Worm (Caenorhabditis elegans) whole organism, young adult: ENCODE measurements around the gene taf-13.

Experiments
- ama-1 ChIP-seq, 3 experiments: fragments of 150-350 bp in 1 of 3; sonication (generic microtip) in 2 of 3; optimal IDR thresholded peaks; 2 replicates each; lab custom pipeline; 2014 to 2018; ENCODE audit warnings: missing biosample characterization in 2 of 3, missing genetic modification characterization in 2 of 3, missing genetic modification reagents in 2 of 3
- ceh-100 ChIP-seq: fragments of 200-800 bp; sonication (Bioruptor generic); IDR thresholded peaks from 2 replicates; pipeline ENCODE4 v1.3.6; 2022; ENCODE audit warnings: missing genetic modification reagents, missing genetic modification characterization, missing compliant biosample characterization
- ceh-79 ChIP-seq: sonication (generic microtip); optimal IDR thresholded peaks from 2 replicates; lab custom pipeline; 2017; ENCODE audit warnings: mild to moderate bottlenecking, missing genetic modification characterization, missing compliant biosample characterization
- dpl-1 ChIP-seq: fragments of 150-350 bp; optimal IDR thresholded peaks from 2 replicates; lab custom pipeline; 2014; ENCODE audit warnings: missing biosample characterization, missing genetic modification reagents, missing genetic modification characterization
- nfya-1 ChIP-seq: sonication (generic microtip); optimal IDR thresholded peaks from 2 replicates; lab custom pipeline; 2017; ENCODE audit warnings: antibody characterized with exemption, missing compliant biosample characterization, missing genetic modification characterization, borderline replicate concordance; ENCODE audit not compliant: insufficient read depth
- unc-130 ChIP-seq: sonication (generic microtip); optimal IDR thresholded peaks from 2 replicates; lab custom pipeline; 2016; ENCODE audit warnings: missing genetic modification reagents, missing genetic modification characterization, missing compliant biosample characterization

DNA sequence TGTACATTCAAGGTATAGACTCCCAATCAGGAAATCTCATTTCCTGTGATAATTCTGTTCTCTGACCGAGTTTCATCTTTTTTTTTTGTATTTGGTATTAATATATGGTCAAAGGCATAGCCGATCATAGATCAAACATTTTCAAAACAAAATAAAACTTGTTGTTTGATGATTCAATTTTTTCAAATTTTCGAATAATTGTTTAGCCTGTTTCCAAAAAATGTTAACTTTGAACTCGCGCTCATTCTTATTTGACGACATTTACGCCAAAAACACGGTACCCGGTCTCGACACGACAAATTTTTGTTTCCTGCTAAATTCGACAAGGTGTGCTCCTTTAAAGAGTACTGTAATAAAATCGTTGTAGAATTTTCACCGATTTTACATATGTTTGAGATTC is 3.4 kb upstream of the taf-13 start:
- no peak for TF ChIP-seq dpl-1 (GFP tag; lab: Kevin White, UChicago)
- no peak for TF ChIP-seq nfya-1 (tag; lab: Kevin White, UChicago)
- no peak for TF ChIP-seq unc-130 (GFP tag; lab: Kevin White, UChicago)
- TF ChIP-seq ama-1 (optimal IDR thresholded peaks at IDR 0.05; lab: Kevin White, UChicago) = no peak
- TF ChIP-seq ama-1 (GFP tag; optimal IDR thresholded peaks at IDR 0.05; lab: Kevin White, UChicago) = no peak
- no peak for TF ChIP-seq ceh-100 (GFP tag; lab: Robert Waterston, UW)
- TF ChIP-seq ceh-79 (tag; lab: Kevin White, UChicago) = no peak
